Fruit fly (Drosophila melanogaster) S2 (cell line): ENCODE data around the gene Nup205.

Source experiments
- CG8478 ChIP-seq: fragments of >200 bp; optimal IDR thresholded peaks from 2 replicates; lab custom pipeline; 2018
- CTCF ChIP-seq, 2 experiments: fragments of >200 bp; optimal IDR thresholded peaks; 2 replicates each; lab custom pipeline; 2018

DNA sequence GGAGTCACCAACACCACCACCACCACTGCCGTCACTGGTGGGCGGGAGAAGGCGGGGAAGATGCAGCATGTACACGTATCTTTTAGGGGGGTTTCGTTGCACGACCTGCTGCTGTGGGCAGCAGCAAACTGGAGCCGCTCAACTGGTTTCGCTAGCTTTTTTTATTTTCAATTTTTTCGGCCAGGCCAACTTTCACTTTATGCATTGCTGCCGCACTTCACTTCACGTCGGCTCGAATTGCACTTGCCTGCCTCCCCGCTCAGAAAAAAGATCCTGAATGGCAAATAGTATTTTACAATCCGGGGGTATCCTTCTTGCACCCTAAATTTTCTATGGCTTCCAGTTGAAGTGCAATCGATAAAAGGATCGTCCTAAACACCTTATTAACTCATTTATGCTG lies 48.0 kb downstream of the Nup205 start:
- TF ChIP-seq CG8478 (lab: Kevin White, UChicago): no peak
- no peak for TF ChIP-seq CTCF (optimal IDR thresholded peaks at IDR 0.05; lab: Kevin White, UChicago)
